Worm (Caenorhabditis elegans) whole organism, L4/young adult: ENCODE results near the gene Y17G7B.22.

Experiments
- W03F9.2 ChIP-seq: fragments of 150-350 bp; optimal IDR thresholded peaks from 2 replicates; lab custom pipeline; 2014; ENCODE audit warnings: missing biosample characterization, missing genetic modification characterization
- him-1 ChIP-seq: sonication (generic microtip); optimal IDR thresholded peaks from 2 replicates; lab custom pipeline; 2016; ENCODE audit warnings: missing genotype, missing genetic modification reagents, missing genetic modification characterization, missing compliant biosample characterization

ce11 chrII:12028707-12029106 lies 39.1 kb upstream of the Y17G7B.22 start:
- TF ChIP-seq him-1 (tag; lab: Kevin White, UChicago) (no peak), W03F9.2 (tag; lab: Kevin White, UChicago) (no peak)
